Worm (Caenorhabditis elegans) whole organism, L4 larva: ENCODE data around the gene pdhk-2.

Experiments used
- D1046.2 ChIP-seq: fragments of 200-800 bp; sonication (Bioruptor generic); IDR thresholded peaks from 2 replicates; pipeline ENCODE4 v1.3.6; 2022; ENCODE audit warnings: missing genetic modification characterization, missing compliant biosample characterization
- F10B5.3 ChIP-seq: sonication (generic microtip); optimal IDR thresholded peaks from 2 replicates; lab custom pipeline; 2016; ENCODE audit warnings: mild to moderate bottlenecking, missing genetic modification characterization, missing compliant biosample characterization
- F26F4.8 ChIP-seq: fragments of 200-800 bp; sonication (Bioruptor generic); conservative IDR thresholded peaks from 2 replicates; pipeline ENCODE4 v1.3.6; 2022; ENCODE audit warnings: missing genetic modification characterization, missing compliant biosample characterization
- T20F7.1 ChIP-seq: fragments of 200-800 bp; sonication (Bioruptor generic); optimal IDR thresholded peaks from 2 replicates; lab custom pipeline; 2018; ENCODE audit warnings: mild to moderate bottlenecking, missing genetic modification characterization, missing compliant biosample characterization
- T26A8.4 ChIP-seq: fragments of 200-800 bp; sonication (Bioruptor generic); IDR thresholded peaks from 2 replicates; pipeline ENCODE4 v1.3.6; 2022; ENCODE audit warnings: missing genetic modification characterization, missing compliant biosample characterization
- Y48G9A.11 ChIP-seq: fragments of 200-800 bp; sonication (Bioruptor generic); IDR thresholded peaks from 2 replicates; pipeline ENCODE4 v1.3.6; 2022; ENCODE audit warnings: missing genetic modification reagents, missing genetic modification characterization, missing compliant biosample characterization
- Y75B8A.6 ChIP-seq: fragments of 200-800 bp; sonication (Bioruptor generic); IDR thresholded peaks from 2 replicates; pipeline ENCODE4 v1.3.6; 2022; ENCODE audit warnings: missing genetic modification reagents, missing genetic modification characterization, missing compliant biosample characterization
- ZK546.5 ChIP-seq, 2 experiments: sonication (generic microtip); optimal IDR thresholded peaks; 2 replicates each; lab custom pipeline; 2017; ENCODE audit warnings: missing biosample characterization in 2 of 2, missing genetic modification characterization in 2 of 2
- aly-2 ChIP-seq: sonication (generic microtip); optimal IDR thresholded peaks from 2 replicates; lab custom pipeline; 2018; ENCODE audit warnings: missing biosample characterization, missing genetic modification characterization
- arid-1 ChIP-seq: fragments of 200-800 bp; sonication (Bioruptor generic); conservative IDR thresholded peaks from 2 replicates; pipeline ENCODE4 v1.3.6; 2022; ENCODE audit warnings: missing genetic modification reagents, missing genetic modification characterization, missing compliant biosample characterization
- ceh-28 ChIP-seq: fragments of 150-350 bp; optimal IDR thresholded peaks from 2 replicates; lab custom pipeline; 2014; ENCODE audit warnings: missing biosample characterization, missing genetic modification reagents, missing genetic modification characterization
- ceh-32 ChIP-seq: sonication (generic microtip); optimal IDR thresholded peaks from 2 replicates; lab custom pipeline; 2016; ENCODE audit warnings: mild to moderate bottlenecking, missing genetic modification characterization, missing compliant biosample characterization; ENCODE audit not compliant: poor library complexity
- ceh-44 ChIP-seq: fragments of 200-800 bp; sonication (Bioruptor generic); IDR thresholded peaks from 2 replicates; pipeline ENCODE4 v1.3.6; 2022; ENCODE audit warnings: missing genetic modification reagents, missing genetic modification characterization, missing compliant biosample characterization
- ceh-62 ChIP-seq: sonication (generic microtip); optimal IDR thresholded peaks from 2 replicates; lab custom pipeline; 2017; ENCODE audit warnings: missing biosample characterization, missing genetic modification characterization
- ceh-82 ChIP-seq: sonication (generic microtip); optimal IDR thresholded peaks from 2 replicates; lab custom pipeline; 2017; ENCODE audit warnings: missing biosample characterization, missing genetic modification characterization
- cey-2 ChIP-seq: sonication (generic microtip); optimal IDR thresholded peaks from 3 replicates; lab custom pipeline; 2017; ENCODE audit warnings: missing genetic modification characterization, mild to moderate bottlenecking, missing compliant biosample characterization, antibody characterized with exemption, borderline replicate concordance; ENCODE audit not compliant: insufficient read depth
- ctbp-1 ChIP-seq: fragments of 200-800 bp; sonication (Bioruptor generic); IDR thresholded peaks from 2 replicates; pipeline ENCODE4 v1.3.6; 2022; ENCODE audit warnings: missing genetic modification reagents, missing genetic modification characterization, missing compliant biosample characterization
- daf-16 ChIP-seq, 3 experiments: sonication (generic microtip); optimal IDR thresholded peaks; 2 replicates each; lab custom pipeline; 2016 to 2017; ENCODE audit warnings: missing genetic modification characterization in 3 of 3, missing genetic modification reagents in 3 of 3, mild to moderate bottlenecking in 2 of 3, missing compliant biosample characterization in 2 of 3, missing biosample characterization in 1 of 3, moderate library complexity in 1 of 3
- daf-19 ChIP-seq: fragments of 200-800 bp; sonication (Bioruptor generic); conservative IDR thresholded peaks from 2 replicates; pipeline ENCODE4 v1.3.6; 2022; ENCODE audit warnings: missing genetic modification characterization, missing compliant biosample characterization
- dmd-6 ChIP-seq: fragments of 200-800 bp; sonication (Bioruptor generic); IDR thresholded peaks from 2 replicates; pipeline ENCODE4 v1.3.6; 2022; ENCODE audit warnings: missing genetic modification reagents, missing genetic modification characterization, missing compliant biosample characterization
- dmd-8 ChIP-seq: fragments of 200-800 bp; sonication (Bioruptor generic); IDR thresholded peaks from 2 replicates; pipeline ENCODE4 v1.3.6; 2022; ENCODE audit warnings: missing genetic modification characterization, missing compliant biosample characterization
- dpl-1 ChIP-seq: fragments of 150-350 bp; optimal IDR thresholded peaks from 2 replicates; lab custom pipeline; 2014; ENCODE audit warnings: missing biosample characterization, missing genetic modification reagents, missing genetic modification characterization
- duxl-1 ChIP-seq: sonication (generic microtip); optimal IDR thresholded peaks from 2 replicates; lab custom pipeline; 2016; ENCODE audit warnings: mild to moderate bottlenecking, missing genetic modification characterization, moderate library complexity, missing compliant biosample characterization; ENCODE audit not compliant: poor library complexity
- dve-1 ChIP-seq: sonication (generic microtip); optimal IDR thresholded peaks from 2 replicates; lab custom pipeline; 2017; ENCODE audit warnings: antibody characterized with exemption, mild to moderate bottlenecking, missing genetic modification characterization, missing compliant biosample characterization; ENCODE audit not compliant: insufficient read depth
- egl-27 ChIP-seq: sonication (generic microtip); optimal IDR thresholded peaks from 3 replicates; lab custom pipeline; 2017; ENCODE audit warnings: missing biosample characterization, missing genetic modification reagents, missing genetic modification characterization
- egl-43 ChIP-seq: fragments of 200-800 bp; sonication (Bioruptor generic); IDR thresholded peaks from 2 replicates; pipeline ENCODE4 v1.3.6; 2022; ENCODE audit warnings: missing genetic modification reagents, missing genetic modification characterization, missing compliant biosample characterization
- fkh-10 ChIP-seq: fragments of 150-350 bp; optimal IDR thresholded peaks from 2 replicates; lab custom pipeline; 2014; ENCODE audit warnings: missing biosample characterization, missing genetic modification reagents, missing genetic modification characterization
- gei-8 ChIP-seq: fragments of 200-800 bp; sonication (Bioruptor generic); optimal IDR thresholded peaks from 2 replicates; lab custom pipeline; 2018; ENCODE audit warnings: mild to moderate bottlenecking, missing genetic modification characterization, missing compliant biosample characterization
- hmg-1.1 ChIP-seq: fragments of 200-800 bp; sonication (Bioruptor generic); IDR thresholded peaks from 2 replicates; pipeline ENCODE4 v1.3.6; 2022; ENCODE audit warnings: missing genetic modification reagents, missing genetic modification characterization, missing compliant biosample characterization
- lim-7 ChIP-seq: fragments of 200-800 bp; sonication (Bioruptor generic); IDR thresholded peaks from 2 replicates; pipeline ENCODE4 v1.3.6; 2022; ENCODE audit warnings: missing genetic modification characterization, missing compliant biosample characterization
- lin-13 ChIP-seq: fragments of 150-350 bp; optimal IDR thresholded peaks from 2 replicates; lab custom pipeline; 2014; ENCODE audit warnings: missing biosample characterization, missing genetic modification reagents, missing genetic modification characterization
- lin-38 ChIP-seq: fragments of 200-800 bp; sonication (Bioruptor generic); IDR thresholded peaks from 2 replicates; pipeline ENCODE4 v1.3.6; 2022; ENCODE audit warnings: missing genetic modification reagents, missing genetic modification characterization, missing compliant biosample characterization
- lin-39 ChIP-seq: fragments of 150-350 bp; optimal IDR thresholded peaks from 2 replicates; lab custom pipeline; 2014; ENCODE audit warnings: missing biosample characterization, missing genetic modification reagents, missing genetic modification characterization
- mxl-2 ChIP-seq: fragments of 200-800 bp; sonication (Bioruptor generic); conservative IDR thresholded peaks from 2 replicates; pipeline ENCODE4 v1.3.6; 2022; ENCODE audit warnings: missing genetic modification reagents, missing genetic modification characterization, missing compliant biosample characterization
- mxl-3 ChIP-seq: fragments of 200-800 bp; sonication (Bioruptor generic); optimal IDR thresholded peaks from 2 replicates; lab custom pipeline; 2018; ENCODE audit warnings: mild to moderate bottlenecking, missing genetic modification characterization, missing compliant biosample characterization
- nhr-10 ChIP-seq: fragments of 150-350 bp; optimal IDR thresholded peaks from 2 replicates; lab custom pipeline; 2014; ENCODE audit warnings: missing biosample characterization, missing genetic modification characterization
- nhr-102 ChIP-seq: sonication (generic microtip); optimal IDR thresholded peaks from 2 replicates; lab custom pipeline; 2016; ENCODE audit warnings: mild to moderate bottlenecking, missing genetic modification characterization, moderate library complexity, missing compliant biosample characterization
- nhr-111 ChIP-seq: fragments of 200-800 bp; sonication (Bioruptor generic); optimal IDR thresholded peaks from 2 replicates; lab custom pipeline; 2018; ENCODE audit warnings: mild to moderate bottlenecking, missing genetic modification characterization, missing compliant biosample characterization
- nhr-25 ChIP-seq: sonication (generic microtip); optimal IDR thresholded peaks from 2 replicates; lab custom pipeline; 2017; ENCODE audit warnings: missing genetic modification characterization, mild to moderate bottlenecking, missing compliant biosample characterization, antibody characterized with exemption, moderate library complexity, borderline replicate concordance; ENCODE audit not compliant: insufficient read depth
- nhr-28 ChIP-seq: fragments of 150-350 bp; optimal IDR thresholded peaks from 2 replicates; lab custom pipeline; 2014; ENCODE audit warnings: missing biosample characterization, missing genetic modification characterization
- nhr-48 ChIP-seq: sonication (generic microtip); optimal IDR thresholded peaks from 2 replicates; lab custom pipeline; 2016; ENCODE audit warnings: mild to moderate bottlenecking, missing genetic modification characterization, missing compliant biosample characterization
- nhr-6 ChIP-seq: fragments of 150-350 bp; optimal IDR thresholded peaks from 2 replicates; lab custom pipeline; 2014; ENCODE audit warnings: missing biosample characterization, missing genetic modification characterization
- nhr-76 ChIP-seq: fragments of 150-350 bp; optimal IDR thresholded peaks from 2 replicates; lab custom pipeline; 2014; ENCODE audit warnings: missing biosample characterization, missing genetic modification characterization
- nhr-77 ChIP-seq: fragments of 150-350 bp; optimal IDR thresholded peaks from 2 replicates; lab custom pipeline; 2014; ENCODE audit warnings: missing biosample characterization, missing genetic modification characterization
- php-3 ChIP-seq: fragments of 200-800 bp; sonication (Bioruptor generic); IDR thresholded peaks from 2 replicates; pipeline ENCODE4 v1.3.6; 2022; ENCODE audit warnings: missing genetic modification reagents, missing genetic modification characterization, missing compliant biosample characterization
- saeg-2 ChIP-seq: fragments of 200-800 bp; sonication (Bioruptor generic); IDR thresholded peaks from 2 replicates; pipeline ENCODE4 v1.3.6; 2022; ENCODE audit warnings: missing genetic modification reagents, missing genetic modification characterization, missing compliant biosample characterization
- snpc-4 ChIP-seq: fragments of 150-350 bp; optimal IDR thresholded peaks from 2 replicates; lab custom pipeline; 2014; ENCODE audit warnings: missing biosample characterization, missing genetic modification characterization
- spr-1 ChIP-seq: sonication (generic microtip); optimal IDR thresholded peaks from 2 replicates; lab custom pipeline; 2016; ENCODE audit warnings: mild to moderate bottlenecking, missing genetic modification characterization, missing compliant biosample characterization
- unc-39 ChIP-seq: sonication (generic microtip); optimal IDR thresholded peaks from 2 replicates; lab custom pipeline; 2017; ENCODE audit warnings: missing biosample characterization, missing genetic modification characterization
- vab-7 ChIP-seq: fragments of 200-800 bp; sonication (Bioruptor generic); IDR thresholded peaks from 2 replicates; pipeline ENCODE4 v1.3.6; 2022; ENCODE audit warnings: missing genetic modification reagents, missing genetic modification characterization, missing compliant biosample characterization
- ztf-7 ChIP-seq: fragments of 150-350 bp; optimal IDR thresholded peaks from 2 replicates; lab custom pipeline; 2014; ENCODE audit warnings: missing biosample characterization, missing genetic modification characterization

pdhk-2 gene

DNA sequence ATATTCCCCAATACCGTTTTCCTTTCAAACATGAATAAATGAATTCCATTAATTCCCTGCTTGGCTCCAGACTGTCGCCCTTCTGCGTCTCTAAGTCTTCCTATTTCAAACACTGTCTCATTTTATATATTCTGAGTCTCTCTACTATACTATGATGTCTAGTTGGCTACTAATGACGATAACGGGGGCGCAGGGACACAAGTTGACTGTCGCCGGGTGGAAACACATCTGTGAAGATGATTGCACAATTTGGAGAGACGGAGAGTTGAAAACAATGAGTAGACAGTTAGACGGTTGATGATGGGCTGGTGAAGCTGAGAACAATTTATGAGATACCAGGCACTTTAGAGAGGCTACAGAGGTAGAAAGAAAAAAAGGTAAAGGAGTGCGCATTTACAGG is 8.3 kb upstream of the pdhk-2 start, which contains the start of gene sma-2 (continued):
- TF ChIP-seq ceh-32 (no peak), mxl-2 (no peak), ztf-7 (peak; percentile 27), ctbp-1 (no peak), nhr-77 (tag; lab: Kevin White, UChicago) (peak; percentile 79), F26F4.8 (GFP tag; lab: Robert Waterston, UW) (no peak), dve-1 (tag; lab: Kevin White, UChicago) (peak; percentile 98), unc-39 (tag; lab: Kevin White, UChicago) (no peak), Y75B8A.6 (GFP tag; lab: Robert Waterston, UW) (no peak), vab-7 (GFP tag; lab: Robert Waterston, UW) (no peak), nhr-76 (no peak), Y48G9A.11 (GFP tag; lab: Robert Waterston, UW) (no peak), ZK546.5 (tag; optimal IDR thresholded peaks at IDR 0.05; lab: Kevin White, UChicago) (no peak), nhr-6 (tag; lab: Kevin White, UChicago) (peak; percentile 74), cey-2 (tag; lab: Kevin White, UChicago) (peak; percentile 25), duxl-1 (tag; lab: Kevin White, UChicago) (no peak), nhr-102 (tag; lab: Kevin White, UChicago) (peak; percentile 53), gei-8 (GFP tag; lab: Kevin White, UChicago) (peak; percentile 10), mxl-3 (GFP tag; lab: Kevin White, UChicago) (no peak), F10B5.3 (tag; lab: Kevin White, UChicago) (no peak), ceh-28 (tag; lab: Kevin White, UChicago) (no peak), D1046.2 (GFP tag; lab: Robert Waterston, UW) (no peak), ceh-62 (tag; lab: Kevin White, UChicago) (no peak), dmd-6 (GFP tag; lab: Robert Waterston, UW) (peak; percentile 92), ceh-44 (no peak), ceh-82 (tag; lab: Kevin White, UChicago) (no peak), egl-27 (tag; lab: Kevin White, UChicago) (no peak)

DNA sequence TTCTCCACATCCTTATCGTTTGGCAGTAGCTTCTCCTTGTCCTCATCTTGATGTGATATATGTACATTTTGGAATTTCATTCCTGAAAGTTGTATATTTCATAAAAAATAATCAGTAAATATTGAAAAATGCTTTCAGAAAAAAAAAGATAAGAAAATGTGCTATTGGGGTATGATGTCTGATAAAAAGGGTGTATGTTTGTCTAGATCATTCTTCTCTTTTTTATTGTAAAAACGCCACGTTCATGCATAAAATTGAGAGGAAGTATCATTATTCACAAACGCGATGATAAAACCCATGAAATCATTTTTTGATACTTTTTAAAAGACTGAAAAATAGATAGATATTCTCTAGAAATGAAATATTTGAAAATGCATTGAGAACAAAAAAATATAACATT is 7.4 kb upstream of the pdhk-2 start:
- TF ChIP-seq lin-39 (tag; lab: Kevin White, UChicago) (no peak), dmd-8 (GFP tag; lab: Robert Waterston, UW) (no peak), daf-16 (GFP tag; optimal IDR thresholded peaks at IDR 0.05; lab: Kevin White, UChicago) (no peak), daf-16 (tag; optimal IDR thresholded peaks at IDR 0.05; lab: Kevin White, UChicago) (peak; percentile 67), egl-43 (GFP tag; lab: Robert Waterston, UW) (no peak), arid-1 (GFP tag; lab: Robert Waterston, UW) (no peak), daf-19 (GFP tag; lab: Robert Waterston, UW) (no peak), nhr-111 (no peak), lin-13 (no peak), spr-1 (no peak), fkh-10 (GFP tag; lab: Kevin White, UChicago) (no peak), hmg-1.1 (no peak), mxl-2 (no peak), nhr-48 (tag; lab: Kevin White, UChicago) (peak; percentile 24), T20F7.1 (GFP tag; lab: Kevin White, UChicago) (no peak), F26F4.8 (GFP tag; lab: Robert Waterston, UW) (no peak), dpl-1 (GFP tag; lab: Kevin White, UChicago) (no peak), lin-38 (GFP tag; lab: Robert Waterston, UW) (no peak), snpc-4 (tag; lab: Kevin White, UChicago) (no peak), ceh-62 (tag; lab: Kevin White, UChicago) (no peak), nhr-28 (peak; percentile 70), aly-2 (tag; lab: Kevin White, UChicago) (no peak), T26A8.4 (GFP tag; lab: Robert Waterston, UW) (no peak), php-3 (GFP tag; lab: Robert Waterston, UW) (peak; percentile 93), saeg-2 (GFP tag; lab: Robert Waterston, UW) (no peak), nhr-10 (tag; lab: Kevin White, UChicago) (no peak), lim-7 (GFP tag; lab: Robert Waterston, UW) (no peak), nhr-25 (no peak), D1046.2 (GFP tag; lab: Robert Waterston, UW) (no peak)
